Fruit fly (Drosophila melanogaster) whole organism, embryonic: ENCODE data around the gene CG3662.

Experiments used
- ATbp ChIP-seq: fragments of 200-800 bp; sonication (Bioruptor generic); optimal IDR thresholded peaks from 2 replicates; lab custom pipeline; 2017; ENCODE audit warnings: missing biosample characterization, mild to moderate bottlenecking, missing genetic modification characterization, missing genetic modification reagents
- BtbVII ChIP-seq: fragments of 200-800 bp; sonication (Bioruptor generic); optimal IDR thresholded peaks from 3 replicates; lab custom pipeline; 2017; ENCODE audit warnings: missing biosample characterization, mild to moderate bottlenecking, missing genetic modification characterization
- Bteb2 ChIP-seq: fragments of 200-800 bp; sonication (Bioruptor generic); optimal IDR thresholded peaks from 2 replicates; lab custom pipeline; 2016; ENCODE audit warnings: missing biosample characterization, missing genetic modification characterization
- CG10209 ChIP-seq: fragments of 200-800 bp; sonication (Bioruptor generic); optimal IDR thresholded peaks from 3 replicates; lab custom pipeline; 2017; ENCODE audit warnings: missing biosample characterization, mild to moderate bottlenecking, missing genetic modification characterization, missing genetic modification reagents
- CG10462 ChIP-seq: fragments of 200-800 bp; sonication (Bioruptor generic); optimal IDR thresholded peaks from 2 replicates; lab custom pipeline; 2016; ENCODE audit warnings: missing biosample characterization, missing genetic modification characterization
- CG10654 ChIP-seq: fragments of 200-800 bp; sonication (Bioruptor generic); optimal IDR thresholded peaks from 2 replicates; lab custom pipeline; 2016; ENCODE audit warnings: missing biosample characterization, missing genetic modification characterization
- CG12219 ChIP-seq: fragments of 200-800 bp; sonication (Bioruptor generic); optimal IDR thresholded peaks from 3 replicates; lab custom pipeline; 2018; ENCODE audit warnings: missing biosample characterization, mild to moderate bottlenecking, missing genetic modification characterization
- CG1233 ChIP-seq: fragments of 200-800 bp; sonication (Bioruptor generic); optimal IDR thresholded peaks from 4 replicates; lab custom pipeline; 2018; ENCODE audit warnings: missing biosample characterization, mild to moderate bottlenecking, missing genetic modification characterization
- CG13424 ChIP-seq: fragments of 200-800 bp; sonication (Bioruptor generic); optimal IDR thresholded peaks from 2 replicates; lab custom pipeline; 2019; ENCODE audit warnings: missing biosample characterization, mild to moderate bottlenecking, missing genetic modification characterization, moderate library complexity
- CG15073 ChIP-seq: fragments of 200-800 bp; sonication (Bioruptor generic); optimal IDR thresholded peaks from 2 replicates; lab custom pipeline; 2016; ENCODE audit warnings: missing biosample characterization, missing genetic modification characterization
- CG17361 ChIP-seq: fragments of 200-800 bp; sonication (Bioruptor generic); IDR thresholded peaks from 3 replicates; pipeline ENCODE4 v1.3.6; 2022; ENCODE audit warnings: missing biosample characterization, missing genetic modification characterization
- CG17912 ChIP-seq: fragments of 200-800 bp; sonication (Bioruptor generic); optimal IDR thresholded peaks from 2 replicates; lab custom pipeline; 2018; ENCODE audit warnings: missing biosample characterization, mild to moderate bottlenecking, missing genetic modification characterization
- CG1792 ChIP-seq: fragments of 200-800 bp; sonication (Bioruptor generic); optimal IDR thresholded peaks from 2 replicates; lab custom pipeline; 2016; ENCODE audit warnings: missing biosample characterization, missing genetic modification characterization
- CG2202 ChIP-seq: fragments of 200-800 bp; sonication (Bioruptor generic); optimal IDR thresholded peaks from 2 replicates; lab custom pipeline; 2018; ENCODE audit warnings: missing biosample characterization, mild to moderate bottlenecking, missing genetic modification characterization
- CG31224 ChIP-seq: fragments of 200-800 bp; sonication (Bioruptor generic); IDR thresholded peaks from 2 replicates; pipeline ENCODE4 v1.3.6; 2022; ENCODE audit warnings: missing biosample characterization, missing genetic modification characterization
- CG34422 ChIP-seq: fragments of 200-800 bp; sonication (Bioruptor generic); IDR thresholded peaks from 3 replicates; pipeline ENCODE4 v1.3.6; 2022; ENCODE audit warnings: missing biosample characterization, missing genetic modification characterization
- CG3847 ChIP-seq: fragments of 200-800 bp; sonication (Bioruptor generic); IDR thresholded peaks from 2 replicates; pipeline ENCODE4 v1.3.6; 2022; ENCODE audit warnings: missing biosample characterization, missing genetic modification characterization
- CG4424 ChIP-seq: fragments of 200-800 bp; sonication (Bioruptor generic); optimal IDR thresholded peaks from 3 replicates; lab custom pipeline; 2016; ENCODE audit warnings: missing biosample characterization, missing genetic modification characterization
- CG5245 ChIP-seq: fragments of 200-800 bp; sonication (Bioruptor generic); optimal IDR thresholded peaks from 3 replicates; lab custom pipeline; 2016; ENCODE audit warnings: missing biosample characterization, missing genetic modification characterization
- CG5953 ChIP-seq: fragments of 200-800 bp; sonication (Bioruptor generic); IDR thresholded peaks from 2 replicates; pipeline ENCODE4 v1.3.6; 2022; ENCODE audit warnings: missing biosample characterization, missing genetic modification characterization
- CG9932 ChIP-seq: fragments of 200-800 bp; sonication (Bioruptor generic); IDR thresholded peaks from 2 replicates; pipeline ENCODE4 v1.3.6; 2022; ENCODE audit warnings: missing biosample characterization, missing genetic modification characterization
- CkIIα-i1 ChIP-seq: fragments of 200-800 bp; sonication (Bioruptor generic); IDR thresholded peaks from 2 replicates; pipeline ENCODE4 v1.3.6; 2022; ENCODE audit warnings: missing biosample characterization, missing genetic modification characterization
- E2f2 ChIP-seq: fragments of 200-800 bp; sonication (Bioruptor generic); IDR thresholded peaks from 2 replicates; pipeline ENCODE4 v1.3.6; 2022; ENCODE audit warnings: missing biosample characterization, missing genetic modification characterization
- HLHmδ ChIP-seq: fragments of 200-800 bp; sonication (Bioruptor generic); optimal IDR thresholded peaks from 2 replicates; lab custom pipeline; 2018; ENCODE audit warnings: missing biosample characterization, mild to moderate bottlenecking, missing genetic modification characterization, moderate library complexity
- Hr78 ChIP-seq, 2 experiments: fragments of 200-800 bp in 1 of 2; fragments of >200 bp in 1 of 2; sonication (Bioruptor generic) in 1 of 2; optimal IDR thresholded peaks; 2 replicates each; lab custom pipeline; 2017 to 2019; ENCODE audit warnings: missing biosample characterization in 2 of 2, missing genetic modification characterization in 2 of 2, mild to moderate bottlenecking in 1 of 2, moderate library complexity in 1 of 2
- Mrtf ChIP-seq: fragments of 200-800 bp; sonication (Bioruptor generic); IDR thresholded peaks from 3 replicates; pipeline ENCODE4 v1.3.6; 2022; ENCODE audit warnings: missing biosample characterization, missing genetic modification characterization
- PHDP ChIP-seq: fragments of 200-800 bp; sonication (Bioruptor generic); optimal IDR thresholded peaks from 3 replicates; lab custom pipeline; 2018; ENCODE audit warnings: missing biosample characterization, mild to moderate bottlenecking, missing genetic modification characterization, moderate library complexity
- amos ChIP-seq: fragments of 200-800 bp; sonication (Bioruptor generic); IDR thresholded peaks from 2 replicates; pipeline ENCODE4 v1.3.6; 2022; ENCODE audit warnings: missing biosample characterization, missing genetic modification characterization; ENCODE audit not compliant: partially characterized antibody
- ara ChIP-seq: fragments of 200-800 bp; sonication (Bioruptor generic); IDR thresholded peaks from 2 replicates; pipeline ENCODE4 v1.3.6; 2022; ENCODE audit warnings: missing biosample characterization, missing genetic modification characterization
- bcd ChIP-seq: fragments of 200-800 bp; sonication (Bioruptor generic); optimal IDR thresholded peaks from 2 replicates; lab custom pipeline; 2017; ENCODE audit warnings: missing biosample characterization, mild to moderate bottlenecking, missing genetic modification characterization
- btn ChIP-seq: fragments of 200-800 bp; sonication (Bioruptor generic); optimal IDR thresholded peaks from 2 replicates; lab custom pipeline; 2016; ENCODE audit warnings: missing biosample characterization, missing genetic modification characterization
- chif ChIP-seq, 2 experiments: fragments of 200-800 bp; sonication (Bioruptor generic); optimal IDR thresholded peaks; 3 replicates each; lab custom pipeline; 2016; ENCODE audit warnings: missing biosample characterization in 2 of 2, missing genetic modification characterization in 2 of 2
- chm ChIP-seq: fragments of 200-800 bp; sonication (Bioruptor generic); IDR thresholded peaks from 2 replicates; pipeline ENCODE4 v1.3.6; 2022; ENCODE audit warnings: missing biosample characterization, missing genetic modification characterization
- dati ChIP-seq: fragments of 200-800 bp; sonication (Bioruptor generic); IDR thresholded peaks from 2 replicates; pipeline ENCODE4 v1.3.6; 2022; ENCODE audit warnings: missing biosample characterization, missing genetic modification characterization
- dpn ChIP-seq, 2 experiments: fragments of 200-800 bp; sonication (Bioruptor generic); optimal IDR thresholded peaks; 3 replicates each; lab custom pipeline; 2016; ENCODE audit warnings: missing biosample characterization in 2 of 2, missing genetic modification characterization in 2 of 2
- exex ChIP-seq: fragments of 200-800 bp; sonication (Bioruptor generic); optimal IDR thresholded peaks from 4 replicates; lab custom pipeline; 2018; ENCODE audit warnings: missing biosample characterization, mild to moderate bottlenecking, missing genetic modification characterization, moderate library complexity
- gem ChIP-seq: fragments of 200-800 bp; sonication (Bioruptor generic); optimal IDR thresholded peaks from 2 replicates; lab custom pipeline; 2019; ENCODE audit warnings: missing biosample characterization, mild to moderate bottlenecking, missing genetic modification characterization, moderate library complexity
- gro ChIP-seq: fragments of 200-800 bp; sonication (Bioruptor generic); optimal IDR thresholded peaks from 2 replicates; lab custom pipeline; 2016; ENCODE audit warnings: missing biosample characterization, missing genetic modification characterization
- jigr1 ChIP-seq: fragments of 200-800 bp; sonication (Bioruptor generic); IDR thresholded peaks from 3 replicates; pipeline ENCODE4 v1.3.6; 2022; ENCODE audit warnings: missing biosample characterization, missing genetic modification characterization
- jing ChIP-seq: fragments of 200-800 bp; sonication (Bioruptor generic); optimal IDR thresholded peaks from 2 replicates; lab custom pipeline; 2018; ENCODE audit warnings: missing biosample characterization, mild to moderate bottlenecking, missing genetic modification characterization
- jumu ChIP-seq: fragments of 200-800 bp; sonication (Bioruptor generic); optimal IDR thresholded peaks from 3 replicates; lab custom pipeline; 2016; ENCODE audit warnings: missing biosample characterization, missing genetic modification characterization
- lab ChIP-seq: fragments of 200-800 bp; sonication (Bioruptor generic); optimal IDR thresholded peaks from 3 replicates; lab custom pipeline; 2017; ENCODE audit warnings: missing biosample characterization, missing genetic modification characterization, mild to moderate bottlenecking, moderate library complexity, missing genetic modification reagents
- maf-S ChIP-seq: fragments of 200-800 bp; sonication (Bioruptor generic); optimal IDR thresholded peaks from 2 replicates; lab custom pipeline; 2016; ENCODE audit warnings: missing biosample characterization, missing genetic modification characterization
- org-1 ChIP-seq: fragments of 200-800 bp; sonication (Bioruptor generic); optimal IDR thresholded peaks from 2 replicates; lab custom pipeline; 2017; ENCODE audit warnings: missing biosample characterization, missing genetic modification characterization
- pzg ChIP-seq: fragments of 200-800 bp; sonication (Bioruptor generic); optimal IDR thresholded peaks from 3 replicates; lab custom pipeline; 2018; ENCODE audit warnings: missing biosample characterization, mild to moderate bottlenecking, missing genetic modification characterization, moderate library complexity
- sim ChIP-seq: fragments of 200-800 bp; sonication (Bioruptor generic); IDR thresholded peaks from 2 replicates; pipeline ENCODE4 v1.3.6; 2022; ENCODE audit warnings: missing biosample characterization, missing genetic modification characterization
- ssp ChIP-seq: fragments of 200-800 bp; sonication (Bioruptor generic); IDR thresholded peaks from 2 replicates; pipeline ENCODE4 v1.3.6; 2022; ENCODE audit warnings: missing biosample characterization, missing genetic modification characterization
- trem ChIP-seq: fragments of 200-800 bp; optimal IDR thresholded peaks from 3 replicates; lab custom pipeline; 2019; ENCODE audit warnings: missing biosample characterization, mild to moderate bottlenecking, missing genetic modification characterization, moderate library complexity
- yki ChIP-seq: fragments of >200 bp; optimal IDR thresholded peaks from 3 replicates; lab custom pipeline; 2018
- zen ChIP-seq: fragments of 200-800 bp; sonication (Bioruptor generic); optimal IDR thresholded peaks from 3 replicates; lab custom pipeline; 2018; ENCODE audit warnings: missing biosample characterization, mild to moderate bottlenecking, missing genetic modification characterization, moderate library complexity
- zf30C ChIP-seq: fragments of 200-800 bp; sonication (Bioruptor generic); optimal IDR thresholded peaks from 3 replicates; lab custom pipeline; 2018; ENCODE audit warnings: missing biosample characterization, mild to moderate bottlenecking, missing genetic modification characterization

The CG3662 gene

dm6 chr2L:841708-842107 lies 20.6 kb downstream of the CG3662 start (continued):
- peak; percentile 57 for TF ChIP-seq CG1233
- TF ChIP-seq zf30C (GFP tag; lab: Kevin White, UChicago), result peak; percentile 40
- no peak for TF ChIP-seq CG2202 (tag; lab: Kevin White, UChicago)
- TF ChIP-seq CG10462, result peak; percentile 35
- TF ChIP-seq CG10209 (GFP tag; lab: Kevin White, UChicago), result peak; percentile 67
- TF ChIP-seq CG15073 (GFP tag; lab: Kevin White, UChicago), result no peak
- TF ChIP-seq zen (tag; lab: Kevin White, UChicago), result peak; percentile 10
- peak; percentile 65 for TF ChIP-seq BtbVII (GFP tag; lab: Kevin White, UChicago)
- peak; percentile 79 for TF ChIP-seq CG3847 (GFP tag; lab: Robert Waterston, UW)
- TF ChIP-seq CG4424 (GFP tag; lab: Kevin White, UChicago), result peak; percentile 69
- peak; percentile 33 for TF ChIP-seq jumu (GFP tag; lab: Kevin White, UChicago)
- no peak for TF ChIP-seq amos (GFP tag; lab: Robert Waterston, UW)
- TF ChIP-seq lab (GFP tag; lab: Kevin White, UChicago), result peak; percentile 90
- TF ChIP-seq gem (tag; lab: Kevin White, UChicago), result peak; percentile 78
- no peak for TF ChIP-seq CG5953 (GFP tag; lab: Robert Waterston, UW)
- TF ChIP-seq pzg, result no peak
- peak; percentile 15 for TF ChIP-seq trem (tag; lab: Kevin White, UChicago)
- TF ChIP-seq chif (GFP tag; optimal IDR thresholded peaks at IDR 0.05; lab: Kevin White, UChicago), result peak; percentile 57 to 83
- peak; percentile 87 for TF ChIP-seq gro (GFP tag; lab: Kevin White, UChicago)
- no peak for TF ChIP-seq Hr78 (GFP tag; optimal IDR thresholded peaks at IDR 0.05; lab: Kevin White, UChicago)
- TF ChIP-seq ssp, result peak; percentile 69
- peak; percentile 24 for TF ChIP-seq exex (tag; lab: Kevin White, UChicago)
- peak; percentile 74 for TF ChIP-seq ara (GFP tag; lab: Robert Waterston, UW)
- TF ChIP-seq yki (lab: Kevin White, UChicago), result no peak
- peak; percentile 84 for TF ChIP-seq CG31224 (GFP tag; lab: Robert Waterston, UW)
- TF ChIP-seq CG17361 (GFP tag; lab: Robert Waterston, UW), result peak; percentile 59; the same call in 2 of the 3 replicates
- no peak for TF ChIP-seq HLHmδ (GFP tag; lab: Kevin White, UChicago)
- 0 out of 2 replicates have a peak, but pooled peaks have one; percentile 39 for TF ChIP-seq CkIIα-i1 (GFP tag; lab: Robert Waterston, UW)
- peak; percentile 70; the same call in 1 of the 3 replicates for TF ChIP-seq Mrtf (GFP tag; lab: Robert Waterston, UW)
- peak; percentile 74 for TF ChIP-seq PHDP (tag; lab: Kevin White, UChicago)
- peak; percentile 48 for TF ChIP-seq maf-S (GFP tag; lab: Kevin White, UChicago)
- peak; percentile 61 for TF ChIP-seq ATbp
- peak; percentile 70 for TF ChIP-seq chm (GFP tag; lab: Robert Waterston, UW)
- peak; percentile 58 for TF ChIP-seq CG13424 (tag; lab: Kevin White, UChicago)
- TF ChIP-seq E2f2 (GFP tag; lab: Robert Waterston, UW), result peak; percentile 61
- no peak for TF ChIP-seq CG17912 (GFP tag; lab: Kevin White, UChicago)
- TF ChIP-seq CG34422 (GFP tag; lab: Robert Waterston, UW), result peak; percentile 68; the same call in 1 of the 3 replicates
- TF ChIP-seq dati (GFP tag; lab: Robert Waterston, UW), result peak; percentile 17; the same call in 1 of the 2 replicates
- TF ChIP-seq CG10654 (GFP tag; lab: Kevin White, UChicago), result peak; percentile 43
- peak; percentile 38 for TF ChIP-seq CG5245 (GFP tag; lab: Kevin White, UChicago)
- TF ChIP-seq jigr1 (GFP tag; lab: Robert Waterston, UW), result peak; percentile 35; the same call in 1 of the 3 replicates
- TF ChIP-seq bcd (GFP tag; lab: Kevin White, UChicago), result peak; percentile 75
- TF ChIP-seq dpn (GFP tag; optimal IDR thresholded peaks at IDR 0.05; lab: Kevin White, UChicago), result peak; percentile 74
- TF ChIP-seq CG12219 (GFP tag; lab: Kevin White, UChicago), result peak; percentile 40
- peak; percentile 31 for TF ChIP-seq Bteb2 (GFP tag; lab: Kevin White, UChicago)
- peak; percentile 94 for TF ChIP-seq CG9932 (GFP tag; lab: Robert Waterston, UW)
- peak; percentile 19 for TF ChIP-seq CG1792 (GFP tag; lab: Kevin White, UChicago)
- no peak for TF ChIP-seq jing (GFP tag; lab: Kevin White, UChicago)
- TF ChIP-seq btn (GFP tag; lab: Kevin White, UChicago), result no peak
- TF ChIP-seq org-1 (GFP tag; lab: Kevin White, UChicago), result peak; percentile 68
- TF ChIP-seq sim (GFP tag; lab: Robert Waterston, UW), result peak; percentile 42; the same call in 1 of the 2 replicates
